Worm (Caenorhabditis elegans): ENCODE measurements around the gene F54D12.7.

F54D12.7 gene

DNA sequence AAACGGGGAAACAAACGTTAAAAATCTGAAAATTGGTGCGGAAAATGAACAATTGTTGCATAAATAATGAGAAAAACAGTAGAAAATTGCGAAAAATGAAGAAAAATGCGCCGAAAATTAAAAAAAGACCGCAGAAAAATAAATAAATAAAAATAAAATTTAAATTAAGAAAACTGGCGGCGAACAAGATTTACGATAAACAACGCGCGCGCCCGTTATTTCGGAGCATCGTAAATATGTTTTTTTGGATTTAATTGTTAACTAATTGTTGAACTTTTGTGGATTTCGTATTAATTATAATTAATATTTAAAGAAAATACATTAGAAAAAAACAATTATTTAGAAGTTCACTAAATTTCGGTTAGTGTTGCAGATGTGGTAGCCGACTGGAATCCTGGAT, 8.4 kb downstream of the F54D12.7 start:
- TF ChIP-seq hmbx-1 (tag; optimal IDR thresholded peaks at IDR 0.05) (no peak), tbx-11 (GFP tag; IDR thresholded peaks at IDR 0.05) (no peak), ama-1 (optimal IDR thresholded peaks at IDR 0.05) (no peak), tra-4 (tag; optimal IDR thresholded peaks at IDR 0.05) (no peak)

DNA sequence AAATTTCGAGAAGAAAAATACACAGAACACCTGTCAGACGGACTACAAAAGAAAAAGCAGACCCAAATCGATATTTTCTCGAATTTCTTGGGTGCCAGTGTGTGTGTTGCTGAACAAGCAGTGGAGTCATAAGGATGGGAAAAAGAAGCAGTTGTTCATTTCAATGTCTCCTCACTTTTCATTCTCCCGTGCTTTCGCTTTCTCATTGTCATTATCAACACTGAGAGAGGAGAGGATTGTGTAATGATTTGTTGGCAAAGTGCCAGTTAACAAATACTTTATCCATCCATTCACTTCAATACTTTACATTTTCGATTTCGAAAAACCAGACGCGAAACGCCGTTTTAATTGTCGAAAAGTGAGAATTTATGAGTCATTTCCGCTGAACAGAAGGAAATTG, 9.6 kb downstream of the F54D12.7 start:
- TF ChIP-seq F13C5.2 (tag; optimal IDR thresholded peaks at IDR 0.05): no peak
- no peak for TF ChIP-seq hmg-4 (GFP tag; optimal IDR thresholded peaks at IDR 0.05)
- TF ChIP-seq aly-1 (tag; optimal IDR thresholded peaks at IDR 0.05): no peak
- TF ChIP-seq ceh-36 (tag; optimal IDR thresholded peaks at IDR 0.05): no peak
- no peak for TF ChIP-seq ama-1 (optimal IDR thresholded peaks at IDR 0.05)
- TF ChIP-seq pes-1 (GFP tag; IDR thresholded peaks at IDR 0.05): no peak
- TF ChIP-seq tbx-37 (GFP tag; conservative IDR thresholded peaks at IDR 0.05): no peak
- no peak for TF ChIP-seq hnd-1 (tag; optimal IDR thresholded peaks at IDR 0.05)
- no peak for TF ChIP-seq tbx-11 (GFP tag; IDR thresholded peaks at IDR 0.05)
- no peak for TF ChIP-seq B0310.2 (tag; optimal IDR thresholded peaks at IDR 0.05)
- TF ChIP-seq hmbx-1 (tag; optimal IDR thresholded peaks at IDR 0.05): no peak

DNA sequence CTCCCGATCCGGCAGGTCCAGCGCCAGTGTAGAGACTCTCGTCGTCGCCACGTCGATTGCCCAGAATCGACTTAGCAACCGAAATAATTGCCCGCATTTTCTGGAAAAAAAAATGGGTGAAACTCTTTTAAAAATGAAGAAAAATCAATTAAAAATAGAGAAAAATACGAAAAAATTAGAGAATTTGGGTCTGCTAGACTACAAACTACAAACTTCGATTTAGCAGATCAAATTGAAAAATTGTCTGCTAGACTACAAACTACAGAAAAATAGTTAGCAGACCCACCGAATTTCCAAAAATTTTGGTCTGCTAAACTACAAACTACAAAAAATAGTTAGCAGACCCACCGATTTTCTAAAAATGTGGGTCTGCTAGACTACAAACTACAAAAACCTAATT, 10.3 kb downstream of the F54D12.7 start, which contains the start of gene rog-1:
rog-1 (minus strand) TSS at position 101 of the 400 bp plus-strand sequence.
- TF ChIP-seq ceh-13 (GFP tag; optimal IDR thresholded peaks at IDR 0.05) (no peak), ets-7 (tag; optimal IDR thresholded peaks at IDR 0.05) (no peak), ama-1 (optimal IDR thresholded peaks at IDR 0.05) (no peak), flt-1 (GFP tag; IDR thresholded peaks at IDR 0.05) (no peak), pes-1 (GFP tag; IDR thresholded peaks at IDR 0.05) (no peak), scrt-1 (GFP tag; IDR thresholded peaks at IDR 0.05) (no peak), ceh-36 (tag; optimal IDR thresholded peaks at IDR 0.05) (no peak), B0310.2 (tag; optimal IDR thresholded peaks at IDR 0.05) (no peak), tbx-11 (GFP tag; IDR thresholded peaks at IDR 0.05) (no peak), hmbx-1 (tag; optimal IDR thresholded peaks at IDR 0.05) (no peak), hnd-1 (tag; optimal IDR thresholded peaks at IDR 0.05) (no peak), tbx-37 (GFP tag; conservative IDR thresholded peaks at IDR 0.05) (no peak), F13C5.2 (tag; optimal IDR thresholded peaks at IDR 0.05) (no peak), aly-1 (tag; optimal IDR thresholded peaks at IDR 0.05) (no peak), hmg-4 (GFP tag; optimal IDR thresholded peaks at IDR 0.05) (no peak), tra-4 (tag; optimal IDR thresholded peaks at IDR 0.05) (no peak), sea-1 (GFP tag; conservative IDR thresholded peaks at IDR 0.05) (no peak)

DNA sequence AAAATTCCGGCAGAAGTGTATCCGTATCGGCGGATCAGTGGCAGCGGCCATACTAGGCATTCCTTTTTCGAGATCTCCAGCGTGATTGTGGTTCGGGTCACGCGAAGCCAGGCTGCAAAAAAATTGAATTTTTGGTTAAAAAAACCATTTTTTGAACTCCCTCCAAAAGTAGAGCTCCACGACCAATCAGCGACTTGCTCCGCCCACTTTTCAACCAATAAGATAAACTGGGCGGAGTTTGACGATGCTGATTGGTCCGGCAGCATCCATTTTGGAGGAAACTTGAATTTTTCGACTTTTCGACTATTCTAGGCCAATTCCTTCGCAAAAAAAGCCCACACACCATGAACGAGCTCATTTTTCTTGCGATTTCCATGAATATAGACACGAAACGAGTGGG, 10.7 kb downstream of the F54D12.7 start:
- TF ChIP-seq ceh-13 (GFP tag; optimal IDR thresholded peaks at IDR 0.05): no peak
- TF ChIP-seq sea-1 (GFP tag; conservative IDR thresholded peaks at IDR 0.05): no peak
- no peak for TF ChIP-seq hnd-1 (tag; optimal IDR thresholded peaks at IDR 0.05)
- TF ChIP-seq F13C5.2 (tag; optimal IDR thresholded peaks at IDR 0.05): no peak
- TF ChIP-seq scrt-1 (GFP tag; IDR thresholded peaks at IDR 0.05): no peak
- no peak for TF ChIP-seq hmbx-1 (tag; optimal IDR thresholded peaks at IDR 0.05)
- no peak for TF ChIP-seq tbx-37 (GFP tag; conservative IDR thresholded peaks at IDR 0.05)
- no peak for TF ChIP-seq B0310.2 (tag; optimal IDR thresholded peaks at IDR 0.05)
- no peak for TF ChIP-seq ets-7 (tag; optimal IDR thresholded peaks at IDR 0.05)
- no peak for TF ChIP-seq tra-4 (tag; optimal IDR thresholded peaks at IDR 0.05)
- TF ChIP-seq ama-1 (optimal IDR thresholded peaks at IDR 0.05): no peak
- no peak for TF ChIP-seq tbx-11 (GFP tag; IDR thresholded peaks at IDR 0.05)
- TF ChIP-seq flt-1 (GFP tag; IDR thresholded peaks at IDR 0.05): no peak
- no peak for TF ChIP-seq pes-1 (GFP tag; IDR thresholded peaks at IDR 0.05)
- no peak for TF ChIP-seq aly-1 (tag; optimal IDR thresholded peaks at IDR 0.05)

DNA sequence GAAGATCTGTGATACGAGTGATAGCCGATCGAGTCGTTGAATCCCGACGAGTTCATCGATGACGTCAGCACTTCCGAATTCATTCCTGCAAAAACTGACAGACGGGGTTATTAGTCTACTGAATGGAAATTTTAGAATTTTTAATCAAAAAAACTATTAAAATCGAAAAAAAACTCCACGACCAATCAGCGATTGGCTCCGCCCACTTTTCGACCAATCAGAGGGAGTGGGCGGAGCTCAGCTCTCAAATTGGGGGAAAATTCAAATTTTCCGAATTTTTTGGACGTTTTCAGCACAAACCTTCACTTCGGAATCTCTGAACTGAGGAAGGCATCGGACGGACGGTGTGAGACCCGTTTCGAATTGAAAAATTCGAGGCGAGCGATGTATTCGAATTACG, 12.2 kb downstream of the F54D12.7 start:
- TF ChIP-seq aly-1 (tag; optimal IDR thresholded peaks at IDR 0.05) (no peak), ceh-13 (GFP tag; optimal IDR thresholded peaks at IDR 0.05) (no peak), ets-7 (tag; optimal IDR thresholded peaks at IDR 0.05) (no peak), pes-1 (GFP tag; IDR thresholded peaks at IDR 0.05) (no peak), hmbx-1 (tag; optimal IDR thresholded peaks at IDR 0.05) (no peak), flt-1 (GFP tag; IDR thresholded peaks at IDR 0.05) (no peak)

DNA sequence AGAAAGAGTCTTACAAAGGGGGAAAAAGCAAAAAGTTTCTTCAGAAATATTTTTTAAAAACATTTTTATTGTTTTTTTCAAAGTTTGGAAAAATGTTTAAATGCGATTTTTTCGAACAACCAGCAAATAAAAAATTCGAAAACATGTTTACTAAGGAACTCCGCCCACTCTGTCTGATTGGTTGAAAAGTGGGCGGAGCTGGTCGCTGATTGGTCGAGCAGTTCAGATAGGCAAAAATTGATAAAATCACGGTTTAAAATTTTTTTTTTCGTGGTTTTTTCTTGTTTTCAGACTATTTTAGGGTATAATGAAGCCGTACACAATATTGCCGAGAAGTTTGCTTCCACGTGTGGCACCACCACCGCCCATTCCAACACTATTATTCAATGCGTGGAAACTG, 13.0 kb downstream of the F54D12.7 start:
- no peak for TF ChIP-seq aly-1 (tag; optimal IDR thresholded peaks at IDR 0.05)
- no peak for TF ChIP-seq pes-1 (GFP tag; IDR thresholded peaks at IDR 0.05)
- TF ChIP-seq ama-1 (optimal IDR thresholded peaks at IDR 0.05): no peak
- no peak for TF ChIP-seq tbx-37 (GFP tag; conservative IDR thresholded peaks at IDR 0.05)
- no peak for TF ChIP-seq flt-1 (GFP tag; IDR thresholded peaks at IDR 0.05)
- no peak for TF ChIP-seq hmg-4 (GFP tag; optimal IDR thresholded peaks at IDR 0.05)
- TF ChIP-seq hnd-1 (tag; optimal IDR thresholded peaks at IDR 0.05): no peak
- no peak for TF ChIP-seq scrt-1 (GFP tag; IDR thresholded peaks at IDR 0.05)
- no peak for TF ChIP-seq hmbx-1 (tag; optimal IDR thresholded peaks at IDR 0.05)

DNA sequence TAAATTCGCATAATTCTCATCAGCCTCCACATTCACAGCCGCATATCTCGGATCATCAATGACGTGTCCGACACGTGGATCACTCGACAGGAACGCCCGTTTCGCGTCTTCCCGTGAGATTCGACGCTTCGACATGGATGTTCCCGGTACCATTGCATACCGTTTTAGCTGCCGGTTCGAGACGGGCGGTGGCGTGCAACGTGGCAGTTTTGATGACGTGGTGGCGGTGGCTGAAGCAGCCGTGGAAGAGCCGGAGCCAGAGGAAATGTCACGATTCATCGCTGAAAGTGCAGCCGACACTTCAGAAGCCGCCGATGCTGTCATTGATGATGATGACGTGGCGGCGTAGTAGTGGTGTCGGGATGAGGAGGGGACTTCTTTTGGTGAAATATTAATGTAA, 13.6 kb downstream of the F54D12.7 start:
- no peak for TF ChIP-seq ceh-13 (GFP tag; optimal IDR thresholded peaks at IDR 0.05)
- no peak for TF ChIP-seq B0310.2 (tag; optimal IDR thresholded peaks at IDR 0.05)
- no peak for TF ChIP-seq aly-1 (tag; optimal IDR thresholded peaks at IDR 0.05)
- TF ChIP-seq sea-1 (GFP tag; conservative IDR thresholded peaks at IDR 0.05): no peak
- TF ChIP-seq flt-1 (GFP tag; IDR thresholded peaks at IDR 0.05): no peak
- no peak for TF ChIP-seq hnd-1 (tag; optimal IDR thresholded peaks at IDR 0.05)
- TF ChIP-seq F13C5.2 (tag; optimal IDR thresholded peaks at IDR 0.05): no peak
- no peak for TF ChIP-seq tbx-37 (GFP tag; conservative IDR thresholded peaks at IDR 0.05)
- no peak for TF ChIP-seq ama-1 (optimal IDR thresholded peaks at IDR 0.05)
- TF ChIP-seq tbx-11 (GFP tag; IDR thresholded peaks at IDR 0.05): no peak
- TF ChIP-seq pes-1 (GFP tag; IDR thresholded peaks at IDR 0.05): no peak
- TF ChIP-seq hmg-4 (GFP tag; optimal IDR thresholded peaks at IDR 0.05): no peak
- TF ChIP-seq ets-7 (tag; optimal IDR thresholded peaks at IDR 0.05): no peak

DNA sequence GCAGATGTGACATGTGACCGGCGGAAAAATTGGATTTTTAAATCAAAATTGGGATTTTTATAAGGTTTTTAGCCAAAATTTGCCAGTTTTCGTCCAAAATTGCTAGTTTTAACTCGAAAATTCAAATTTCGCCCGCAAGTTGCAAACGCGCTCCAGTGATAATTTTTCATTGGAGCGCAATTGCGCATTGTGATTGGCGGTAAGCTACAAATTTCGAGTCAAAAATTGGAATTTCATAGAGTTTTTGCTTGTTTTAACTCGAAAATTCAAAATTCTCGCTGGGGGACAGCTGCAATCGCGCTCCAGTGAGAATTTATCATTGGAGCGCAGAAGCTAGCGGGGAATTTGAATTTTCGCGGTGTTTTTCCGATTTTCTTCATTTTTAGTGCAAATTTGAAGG, 15.9 kb downstream of the F54D12.7 start:
- no peak for TF ChIP-seq tbx-37 (GFP tag; conservative IDR thresholded peaks at IDR 0.05)
- TF ChIP-seq ets-7 (tag; optimal IDR thresholded peaks at IDR 0.05): no peak
- TF ChIP-seq flt-1 (GFP tag; IDR thresholded peaks at IDR 0.05): no peak
- no peak for TF ChIP-seq aly-1 (tag; optimal IDR thresholded peaks at IDR 0.05)
- no peak for TF ChIP-seq hmbx-1 (tag; optimal IDR thresholded peaks at IDR 0.05)
- TF ChIP-seq tbx-11 (GFP tag; IDR thresholded peaks at IDR 0.05): no peak
- no peak for TF ChIP-seq tra-4 (tag; optimal IDR thresholded peaks at IDR 0.05)
- TF ChIP-seq F13C5.2 (tag; optimal IDR thresholded peaks at IDR 0.05): no peak
- TF ChIP-seq hnd-1 (tag; optimal IDR thresholded peaks at IDR 0.05): no peak
- TF ChIP-seq ceh-36 (tag; optimal IDR thresholded peaks at IDR 0.05): no peak
- TF ChIP-seq ama-1 (optimal IDR thresholded peaks at IDR 0.05): no peak
- TF ChIP-seq scrt-1 (GFP tag; IDR thresholded peaks at IDR 0.05): no peak
- TF ChIP-seq sea-1 (GFP tag; conservative IDR thresholded peaks at IDR 0.05): no peak
- no peak for TF ChIP-seq B0310.2 (tag; optimal IDR thresholded peaks at IDR 0.05)
- TF ChIP-seq ceh-13 (GFP tag; optimal IDR thresholded peaks at IDR 0.05): no peak
- no peak for TF ChIP-seq pes-1 (GFP tag; IDR thresholded peaks at IDR 0.05)
- no peak for TF ChIP-seq hmg-4 (GFP tag; optimal IDR thresholded peaks at IDR 0.05)
